Worm (Caenorhabditis elegans): ENCODE data around the gene C25D7.10.

Gene C25D7.10

ce11 chrV:15055873-15056272 is 11.4 kb upstream of the C25D7.10 start, which contains the start of gene C25D7.16:
Gene C25D7.16, plus strand, starts transcription at chrV:15056173.
- TF ChIP-seq C34B4.2 (tag; optimal IDR thresholded peaks at IDR 0.05) (no peak), efl-3 (GFP tag; optimal IDR thresholded peaks at IDR 0.05) (no peak), efl-1 (optimal IDR thresholded peaks at IDR 0.05) (no peak), efl-1 (GFP tag; optimal IDR thresholded peaks at IDR 0.05 in 1 of 2) (peak in 1 of 2 experiments; percentile 49), snu-23 (GFP tag; optimal IDR thresholded peaks at IDR 0.05) (no peak)

DNA sequence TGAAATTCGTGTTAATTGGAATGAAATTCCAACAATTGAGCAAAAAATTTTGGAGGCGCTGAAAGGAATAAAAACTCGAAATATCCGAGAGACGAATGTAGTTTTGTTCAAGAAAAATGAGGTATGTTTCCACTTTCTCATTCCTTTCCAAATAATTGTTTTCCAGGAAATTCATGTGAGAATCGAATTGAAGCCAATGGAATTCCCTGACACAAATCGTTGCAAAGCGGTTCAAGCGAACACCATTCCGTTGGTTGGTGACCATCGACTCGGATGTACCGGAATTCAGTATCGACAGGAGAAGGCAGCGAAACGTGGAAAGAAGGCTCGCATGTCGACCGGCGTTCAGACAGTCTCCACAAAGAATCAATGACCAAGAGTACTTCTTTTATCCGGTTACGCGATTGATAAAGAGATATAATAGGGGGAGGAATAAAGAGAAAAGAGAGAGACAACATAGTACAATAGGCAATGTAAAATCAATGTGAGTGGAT is 10.9 kb upstream of the C25D7.10 start:
- TF ChIP-seq vab-15 (tag; optimal IDR thresholded peaks at IDR 0.05), result no peak
- TF ChIP-seq hlh-17 (GFP tag; optimal IDR thresholded peaks at IDR 0.05; ENCODE audit: borderline replicate concordance), result no peak
- no peak for TF ChIP-seq snu-23 (GFP tag; optimal IDR thresholded peaks at IDR 0.05)
- no peak for TF ChIP-seq egl-27 (tag; optimal IDR thresholded peaks at IDR 0.05)
- no peak for TF ChIP-seq unc-98 (GFP tag; IDR thresholded peaks at IDR 0.05)
- TF ChIP-seq efl-3 (GFP tag; optimal IDR thresholded peaks at IDR 0.05), result no peak

- TF ChIP-seq nhr-28 (tag; optimal IDR thresholded peaks at IDR 0.05) (no peak), nhr-47 (tag; optimal IDR thresholded peaks at IDR 0.05) (no peak), hpl-2 (GFP tag; optimal IDR thresholded peaks at IDR 0.05) (no peak), ceh-63 (GFP tag; optimal IDR thresholded peaks at IDR 0.05) (no peak), lsy-2 (tag; optimal IDR thresholded peaks at IDR 0.05) (no peak), nhr-85 (tag) (no peak), zip-4 (GFP tag; optimal IDR thresholded peaks at IDR 0.05) (no peak), unc-62 (GFP tag; optimal IDR thresholded peaks at IDR 0.05) (no peak), ceh-90 (tag; optimal IDR thresholded peaks at IDR 0.05) (no peak), fkh-10 (GFP tag; optimal IDR thresholded peaks at IDR 0.05) (no peak), grh-1 (GFP tag; IDR thresholded peaks at IDR 0.05) (no peak), hlh-17 (GFP tag; optimal IDR thresholded peaks at IDR 0.05; ENCODE audit: borderline replicate concordance) (no peak), fkh-4 (tag; optimal IDR thresholded peaks at IDR 0.05; ENCODE audit: borderline replicate concordance) (no peak), nhr-71 (tag; optimal IDR thresholded peaks at IDR 0.05) (no peak), blmp-1 (tag; optimal IDR thresholded peaks at IDR 0.05) (no peak), unc-98 (GFP tag; IDR thresholded peaks at IDR 0.05) (no peak), lin-39 (tag; optimal IDR thresholded peaks at IDR 0.05) (no peak), egl-27 (tag; optimal IDR thresholded peaks at IDR 0.05) (no peak), nhr-11 (tag; optimal IDR thresholded peaks at IDR 0.05) (no peak)
Measured at ce11 chrV:15057724-15058123, 9.5 kb upstream of the C25D7.10 start.

- TF ChIP-seq nhr-85 (tag) (peak; percentile 34), nhr-76 (tag; optimal IDR thresholded peaks at IDR 0.05) (no peak)
Measured at ce11 chrV:15058423-15058822, 8.8 kb upstream of the C25D7.10 start.

ce11 chrV:15058965-15059364 is 8.3 kb upstream of the C25D7.10 start:
- TF ChIP-seq efl-1 (optimal IDR thresholded peaks at IDR 0.05) (no peak), efl-1 (GFP tag; optimal IDR thresholded peaks at IDR 0.05 in 1 of 2) (peak in 1 of 2 experiments; percentile 87), grh-1 (GFP tag; IDR thresholded peaks at IDR 0.05) (0 out of 2 replicates have a peak, but pooled peaks have one; percentile 2), unc-86 (tag; optimal IDR thresholded peaks at IDR 0.05) (no peak)

ce11 chrV:15059534-15059933 is 7.7 kb upstream of the C25D7.10 start, which contains the start of the genes mcm-3 and C25D7.15:
Gene mcm-3, minus strand, starts transcription at chrV:15059599.
Gene C25D7.15, plus strand, starts transcription at chrV:15059808.
- TF ChIP-seq F16B12.6 (tag; optimal IDR thresholded peaks at IDR 0.05) (peak; percentile 88), nhr-47 (tag; optimal IDR thresholded peaks at IDR 0.05) (peak; percentile 25), xbp-1 (tag; optimal IDR thresholded peaks at IDR 0.05) (no peak), unc-62 (GFP tag; optimal IDR thresholded peaks at IDR 0.05) (no peak), grh-1 (GFP tag; IDR thresholded peaks at IDR 0.05) (no peak), zip-4 (GFP tag; optimal IDR thresholded peaks at IDR 0.05) (no peak), mab-9 (GFP tag; IDR thresholded peaks at IDR 0.05) (no peak), pax-3 (tag; optimal IDR thresholded peaks at IDR 0.05) (no peak), alr-1 (tag; optimal IDR thresholded peaks at IDR 0.05; ENCODE audit: borderline replicate concordance) (no peak), efl-1 (optimal IDR thresholded peaks at IDR 0.05) (peak; percentile 67 to 87), efl-1 (GFP tag; optimal IDR thresholded peaks at IDR 0.05 in 1 of 2) (peak; percentile 88 to 98), vab-15 (tag; optimal IDR thresholded peaks at IDR 0.05) (no peak), nhr-85 (tag) (peak; percentile 38), sup-37 (GFP tag; optimal IDR thresholded peaks at IDR 0.05) (no peak), aha-1 (tag; optimal IDR thresholded peaks at IDR 0.05) (no peak), lin-35 (GFP tag; optimal IDR thresholded peaks at IDR 0.05) (peak; percentile 71 to 90), egl-13 (tag; optimal IDR thresholded peaks at IDR 0.05) (no peak), ztf-4 (tag; optimal IDR thresholded peaks at IDR 0.05) (no peak), C16A3.4 (tag; optimal IDR thresholded peaks at IDR 0.05) (peak; percentile 34), ces-1 (GFP tag; optimal IDR thresholded peaks at IDR 0.05) (no peak), hlh-17 (GFP tag; optimal IDR thresholded peaks at IDR 0.05; ENCODE audit: borderline replicate concordance) (no peak), egl-27 (tag; optimal IDR thresholded peaks at IDR 0.05) (no peak), elt-2 (tag; optimal IDR thresholded peaks at IDR 0.05) (no peak), pqm-1 (tag; optimal IDR thresholded peaks at IDR 0.05) (no peak), blmp-1 (tag; optimal IDR thresholded peaks at IDR 0.05) (peak; percentile 33)
